Fruit fly (Drosophila melanogaster): Measurements from ENCODE around the gene DopEcR.

- TF ChIP-seq insv (optimal IDR thresholded peaks at IDR 0.05) (no peak), Sin3A (optimal IDR thresholded peaks at IDR 0.05) (no peak), ttk (optimal IDR thresholded peaks at IDR 0.05) (no peak), h (optimal IDR thresholded peaks at IDR 0.05) (no peak), psq (optimal IDR thresholded peaks at IDR 0.05) (no peak)
These were observed 17.7 kb upstream of the DopEcR start for dm6 chr3L:4397874-4398273.

All from Kc167 (cell line).